Worm (Caenorhabditis elegans): Measurements from ENCODE around the gene abu-6.

DNA sequence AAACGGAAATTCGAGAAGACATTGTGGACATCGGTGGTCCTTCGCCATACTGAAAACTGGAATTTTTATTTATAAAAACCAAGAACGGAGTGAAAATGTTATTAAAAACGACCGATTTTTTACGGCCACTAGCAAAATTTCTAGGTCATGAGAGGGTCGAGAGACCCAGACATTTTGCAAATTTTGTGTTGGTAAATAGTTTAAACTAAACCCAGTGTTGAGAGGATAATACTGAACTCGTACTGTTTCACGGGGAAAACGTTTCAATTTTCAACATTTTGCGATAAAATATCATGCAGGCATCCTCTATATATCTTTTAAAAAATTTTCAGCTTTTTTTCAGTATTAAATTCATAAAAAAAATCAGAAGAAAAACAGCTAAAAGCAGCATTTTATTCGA, 42.6 kb downstream of the abu-6 start, which contains the start of gene C04F5.9:
- TF ChIP-seq ceh-16 (tag; optimal IDR thresholded peaks at IDR 0.05) (no peak), aly-2 (tag; optimal IDR thresholded peaks at IDR 0.05) (no peak), alr-1 (tag; optimal IDR thresholded peaks at IDR 0.05) (no peak), nhr-77 (tag; optimal IDR thresholded peaks at IDR 0.05) (no peak), lin-13 (GFP tag; optimal IDR thresholded peaks at IDR 0.05) (no peak), mdl-1 (tag; optimal IDR thresholded peaks at IDR 0.05) (no peak), unc-62 (GFP tag; optimal IDR thresholded peaks at IDR 0.05) (no peak), nhr-11 (tag; optimal IDR thresholded peaks at IDR 0.05) (no peak), ZK546.5 (tag; optimal IDR thresholded peaks at IDR 0.05) (no peak)

Data from whole organism, L2 larva.